Worm (Caenorhabditis elegans) whole organism, midembryonic: ENCODE measurements around the gene mtr-4.

Experiments used
- T22C8.4 ChIP-seq: fragments of 200-800 bp; sonication (Bioruptor generic); IDR thresholded peaks from 2 replicates; pipeline ENCODE4 v1.3.6; 2022; ENCODE audit warnings: missing genetic modification characterization, missing compliant biosample characterization
- cog-1 ChIP-seq: sonication (generic microtip); optimal IDR thresholded peaks from 2 replicates; lab custom pipeline; 2016; ENCODE audit warnings: missing genetic modification characterization, missing compliant biosample characterization
- flt-1 ChIP-seq: fragments of 200-800 bp; sonication (Bioruptor generic); IDR thresholded peaks from 2 replicates; pipeline ENCODE4 v1.3.6; 2022; ENCODE audit warnings: missing genetic modification characterization, missing compliant biosample characterization
- med-1 ChIP-seq: sonication (generic microtip); optimal IDR thresholded peaks from 2 replicates; lab custom pipeline; 2017; ENCODE audit warnings: missing genetic modification characterization, mild to moderate bottlenecking, missing compliant biosample characterization, antibody characterized with exemption, missing genetic modification reagents; ENCODE audit not compliant: insufficient read depth
- ref-1 ChIP-seq: fragments of 200-800 bp; sonication (Bioruptor generic); conservative IDR thresholded peaks from 2 replicates; pipeline ENCODE4 v1.3.6; 2022; ENCODE audit warnings: missing genetic modification reagents, missing genetic modification characterization, missing compliant biosample characterization
- tab-1 ChIP-seq: fragments of 200-800 bp; sonication (Bioruptor generic); IDR thresholded peaks from 2 replicates; pipeline ENCODE4 v1.3.6; 2022; ENCODE audit warnings: missing genetic modification characterization, missing compliant biosample characterization
- ztf-29 ChIP-seq: fragments of 200-800 bp; sonication (Bioruptor generic); IDR thresholded peaks from 2 replicates; pipeline ENCODE4 v1.3.6; 2022; ENCODE audit warnings: missing genetic modification reagents, missing genetic modification characterization, missing compliant biosample characterization

DNA sequence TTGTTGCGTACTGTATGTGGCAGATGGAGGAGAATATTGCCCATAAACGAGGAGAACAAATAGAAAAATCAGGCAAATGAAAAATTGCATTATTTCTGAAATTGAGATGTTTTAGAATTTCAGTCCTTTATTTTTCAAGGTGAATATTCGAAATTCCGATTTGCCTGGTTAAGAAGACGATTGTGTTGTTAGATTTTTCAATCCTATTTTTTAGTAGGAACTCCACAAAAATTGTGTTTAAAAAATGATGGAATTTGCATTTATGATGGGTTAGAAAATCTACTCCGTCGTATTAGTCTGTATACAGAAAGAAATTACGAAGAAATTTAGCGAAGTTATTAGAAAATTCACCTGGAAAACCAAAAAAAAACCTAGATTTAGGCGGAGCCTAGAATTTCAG is 10.1 kb upstream of the mtr-4 start, which contains the start of gene egl-20:
- TF ChIP-seq ref-1 (GFP tag; lab: Robert Waterston, UW) (no peak), cog-1 (tag; lab: Kevin White, UChicago) (no peak), T22C8.4 (GFP tag; lab: Robert Waterston, UW) (no peak), flt-1 (GFP tag; lab: Robert Waterston, UW) (no peak), ztf-29 (no peak), med-1 (GFP tag; lab: Kevin White, UChicago) (no peak), tab-1 (no peak)
